Worm (Caenorhabditis elegans) whole organism, mixed stage, embryonic: ENCODE results near the gene srw-129.

Experiments
- bed-3 ChIP-seq: fragments of 200-800 bp; sonication (Bioruptor generic); optimal IDR thresholded peaks from 3 replicates; lab custom pipeline; 2018; ENCODE audit warnings: mild to moderate bottlenecking, missing genetic modification characterization, moderate library complexity, missing compliant biosample characterization
- elt-3 ChIP-seq: fragments of 150-350 bp; optimal IDR thresholded peaks from 2 replicates; lab custom pipeline; 2014; ENCODE audit warnings: missing biosample characterization, missing genetic modification characterization
- nhr-28 ChIP-seq: fragments of 150-350 bp; optimal IDR thresholded peaks from 2 replicates; lab custom pipeline; 2014; ENCODE audit warnings: missing biosample characterization, missing genetic modification characterization
- nhr-76 ChIP-seq: sonication (generic microtip); optimal IDR thresholded peaks from 2 replicates; lab custom pipeline; 2017; ENCODE audit warnings: missing biosample characterization, missing genetic modification characterization
- pha-4 ChIP-seq: fragments of 150-350 bp; optimal IDR thresholded peaks from 2 replicates; lab custom pipeline; 2018; ENCODE audit warnings: missing biosample characterization, missing genetic modification reagents, missing genetic modification characterization
- snpc-4 ChIP-seq: fragments of 150-350 bp; optimal IDR thresholded peaks from 2 replicates; lab custom pipeline; 2014; ENCODE audit warnings: missing biosample characterization, missing genetic modification characterization
- unc-39 ChIP-seq: fragments of 150-350 bp; optimal IDR thresholded peaks from 2 replicates; lab custom pipeline; 2014; ENCODE audit warnings: missing biosample characterization, missing genetic modification characterization
- unc-62 ChIP-seq: fragments of 150-350 bp; optimal IDR thresholded peaks from 2 replicates; lab custom pipeline; 2014; ENCODE audit warnings: missing biosample characterization, missing genetic modification reagents, missing genetic modification characterization
- ztf-11 ChIP-seq: fragments of 150-350 bp; optimal IDR thresholded peaks from 2 replicates; lab custom pipeline; 2014; ENCODE audit warnings: missing biosample characterization, missing genetic modification characterization

- TF ChIP-seq bed-3 (GFP tag; lab: Kevin White, UChicago) (no peak), nhr-28 (tag; lab: Kevin White, UChicago) (no peak), unc-62 (GFP tag; lab: Kevin White, UChicago) (no peak), ztf-11 (no peak), unc-39 (tag; lab: Kevin White, UChicago) (no peak), snpc-4 (tag; lab: Kevin White, UChicago) (no peak), nhr-76 (tag; lab: Kevin White, UChicago) (no peak), pha-4 (no peak), elt-3 (tag; lab: Kevin White, UChicago) (no peak)
Observed at ce11 chrV:2987407-2987806, 15.7 kb downstream of the srw-129 start, which contains the start of gene srh-85.
